Fruit fly (Drosophila melanogaster) whole organism, adult: Measurements from ENCODE around the gene Pus10.

ENCODE experiments used
- CG5204 ChIP-seq: fragments of 200-800 bp; sonication (Bioruptor generic); optimal IDR thresholded peaks from 2 replicates; lab custom pipeline; 2016; ENCODE audit warnings: missing biosample characterization, missing genetic modification characterization
- Hr96 ChIP-seq: fragments of 200-800 bp; sonication (Bioruptor generic); optimal IDR thresholded peaks from 2 replicates; lab custom pipeline; 2016; ENCODE audit warnings: missing biosample characterization, missing genetic modification characterization
- cnc ChIP-seq, 2 experiments: fragments of >200 bp; optimal IDR thresholded peaks; 2 replicates each; lab custom pipeline; 2017
- pad ChIP-seq: fragments of 200-800 bp; sonication (Bioruptor generic); optimal IDR thresholded peaks from 3 replicates; lab custom pipeline; 2017; ENCODE audit warnings: missing biosample characterization, missing genetic modification characterization, mild to moderate bottlenecking, moderate library complexity, missing genetic modification reagents

- no peak for TF ChIP-seq cnc (optimal IDR thresholded peaks at IDR 0.05; lab: Kevin White, UChicago)
- no peak for TF ChIP-seq CG5204 (GFP tag; lab: Kevin White, UChicago)
- TF ChIP-seq pad (GFP tag; lab: Kevin White, UChicago) = no peak
- TF ChIP-seq Hr96 (GFP tag; lab: Kevin White, UChicago) = no peak
These were observed 40.7 kb downstream of the Pus10 start, which contains the start of gene ND-15 for dm6 chr2L:114429-114828.
